Worm (Caenorhabditis elegans) whole organism, L1 larva: ENCODE data around the gene C01G12.3.
A peak's percentile ranks its signal among the peaks of the same experiment; 100 is the strongest.

Experiments used
- blmp-1 ChIP-seq: fragments of 150-350 bp; optimal IDR thresholded peaks from 2 replicates; lab custom pipeline; 2014; ENCODE audit warnings: missing biosample characterization, missing genetic modification characterization
- ceh-82 ChIP-seq, 3 experiments: fragments of 150-350 bp in 1 of 3; sonication (generic microtip) in 2 of 3; optimal IDR thresholded peaks; 2 replicates each; lab custom pipeline; 2014 to 2017; ENCODE audit warnings: missing biosample characterization in 3 of 3, missing genetic modification characterization in 3 of 3
- ceh-90 ChIP-seq: sonication (generic microtip); optimal IDR thresholded peaks from 2 replicates; lab custom pipeline; 2016; ENCODE audit warnings: missing genetic modification characterization, missing compliant biosample characterization
- ces-1 ChIP-seq: fragments of 150-350 bp; optimal IDR thresholded peaks from 2 replicates; lab custom pipeline; 2014; ENCODE audit warnings: missing biosample characterization, missing genetic modification reagents, missing genetic modification characterization
- dpl-1 ChIP-seq, 3 experiments: fragments of 150-350 bp in 2 of 3; sonication (generic microtip) in 1 of 3; optimal IDR thresholded peaks; 2 replicates each; lab custom pipeline; 2014 to 2017; ENCODE audit warnings: missing biosample characterization in 3 of 3, missing genetic modification characterization in 3 of 3, missing genetic modification reagents in 3 of 3
- dsc-1 ChIP-seq: sonication (generic microtip); optimal IDR thresholded peaks from 2 replicates; lab custom pipeline; 2016; ENCODE audit warnings: mild to moderate bottlenecking, missing genetic modification characterization, missing compliant biosample characterization
- efl-1 ChIP-seq, 4 experiments: fragments of 150-350 bp; optimal IDR thresholded peaks in 3 of 4; peaks in 1 of 4; 1 replicate in 1 of 4; 2 replicates in 3 of 4; lab custom pipeline; 2014; ENCODE audit warnings: missing biosample characterization in 2 of 4, missing genetic modification characterization in 2 of 4, missing genetic modification reagents in 2 of 4
- efl-3 ChIP-seq: fragments of 200-800 bp; sonication (Bioruptor generic); optimal IDR thresholded peaks from 2 replicates; lab custom pipeline; 2018; ENCODE audit warnings: mild to moderate bottlenecking, missing genetic modification characterization, missing compliant biosample characterization
- elt-2 ChIP-seq: sonication (generic microtip); optimal IDR thresholded peaks from 2 replicates; lab custom pipeline; 2016; ENCODE audit warnings: missing genetic modification characterization, mild to moderate bottlenecking, inconsistent platforms, missing compliant biosample characterization, missing genetic modification reagents
- ets-5 ChIP-seq: fragments of 200-800 bp; sonication (Bioruptor generic); IDR thresholded peaks from 2 replicates; pipeline ENCODE4 v1.3.6; 2022; ENCODE audit warnings: missing genetic modification characterization, missing compliant biosample characterization
- fkh-8 ChIP-seq: sonication (generic microtip); optimal IDR thresholded peaks from 2 replicates; lab custom pipeline; 2016; ENCODE audit warnings: mild to moderate bottlenecking, missing genetic modification characterization, missing compliant biosample characterization
- fos-1 ChIP-seq: fragments of 150-350 bp; optimal IDR thresholded peaks from 2 replicates; lab custom pipeline; 2014; ENCODE audit warnings: missing biosample characterization, missing genetic modification characterization
- hlh-17 ChIP-seq: fragments of 200-800 bp; sonication (Bioruptor generic); optimal IDR thresholded peaks from 2 replicates; lab custom pipeline; 2018; ENCODE audit warnings: missing genetic modification characterization, mild to moderate bottlenecking, missing compliant biosample characterization, moderate library complexity, borderline replicate concordance
- hpl-2 ChIP-seq: fragments of 150-350 bp; optimal IDR thresholded peaks from 2 replicates; lab custom pipeline; 2014; ENCODE audit warnings: missing biosample characterization, missing genetic modification reagents, missing genetic modification characterization
- lin-14 ChIP-seq: fragments of 200-800 bp; sonication (Bioruptor generic); optimal IDR thresholded peaks from 2 replicates; lab custom pipeline; 2018; ENCODE audit warnings: mild to moderate bottlenecking, missing genetic modification characterization, moderate library complexity, missing compliant biosample characterization
- lin-15B ChIP-seq: fragments of 150-350 bp; sonication (generic microtip); optimal IDR thresholded peaks from 3 replicates; lab custom pipeline; 2014; ENCODE audit warnings: missing biosample characterization, missing genetic modification characterization
- lir-3 ChIP-seq: sonication (generic microtip); optimal IDR thresholded peaks from 2 replicates; lab custom pipeline; 2016; ENCODE audit warnings: mild to moderate bottlenecking, missing genetic modification characterization, moderate library complexity, missing compliant biosample characterization; ENCODE audit not compliant: poor library complexity
- lsy-2 ChIP-seq, 2 experiments: fragments of 150-350 bp; optimal IDR thresholded peaks; 2 replicates each; lab custom pipeline; 2014; ENCODE audit warnings: missing biosample characterization in 2 of 2, missing genetic modification characterization in 2 of 2
- mdl-1 ChIP-seq, 2 experiments: fragments of 150-350 bp; optimal IDR thresholded peaks; 2 replicates each; lab custom pipeline; 2014 to 2017; ENCODE audit warnings: missing biosample characterization in 2 of 2, missing genetic modification characterization in 2 of 2, inconsistent platforms in 1 of 2
- mep-1 ChIP-seq: fragments of 150-350 bp; optimal IDR thresholded peaks from 2 replicates; lab custom pipeline; 2014; ENCODE audit warnings: missing biosample characterization, missing genetic modification characterization
- nhr-28 ChIP-seq: fragments of 150-350 bp; optimal IDR thresholded peaks from 2 replicates; lab custom pipeline; 2014; ENCODE audit warnings: missing biosample characterization, missing genetic modification characterization
- nhr-71 ChIP-seq: sonication (generic microtip); optimal IDR thresholded peaks from 2 replicates; lab custom pipeline; 2016; ENCODE audit warnings: mild to moderate bottlenecking, missing genetic modification characterization, moderate library complexity, missing compliant biosample characterization
- nhr-77 ChIP-seq: fragments of 150-350 bp; optimal IDR thresholded peaks from 2 replicates; lab custom pipeline; 2014; ENCODE audit warnings: missing biosample characterization, missing genetic modification characterization
- nhr-85 ChIP-seq: sonication (generic microtip); peaks from one replicate; lab custom pipeline; 2016; ENCODE audit warnings: missing genetic modification characterization, inconsistent platforms, missing compliant biosample characterization
- pax-3 ChIP-seq: fragments of 200-800 bp; sonication (Bioruptor generic); optimal IDR thresholded peaks from 2 replicates; lab custom pipeline; 2018; ENCODE audit warnings: mild to moderate bottlenecking, missing genetic modification characterization, moderate library complexity, missing compliant biosample characterization
- pqm-1 ChIP-seq: sonication (generic microtip); optimal IDR thresholded peaks from 3 replicates; lab custom pipeline; 2017; ENCODE audit warnings: missing biosample characterization, missing genetic modification characterization
- snu-23 ChIP-seq: sonication (generic microtip); optimal IDR thresholded peaks from 2 replicates; lab custom pipeline; 2016; ENCODE audit warnings: missing genetic modification characterization, missing compliant biosample characterization
- unc-130 ChIP-seq: fragments of 150-350 bp; optimal IDR thresholded peaks from 2 replicates; lab custom pipeline; 2017; ENCODE audit warnings: missing biosample characterization, missing genetic modification characterization, inconsistent platforms
- unc-30 ChIP-seq: sonication (generic microtip); optimal IDR thresholded peaks from 2 replicates; lab custom pipeline; 2017; ENCODE audit warnings: missing biosample characterization, missing genetic modification characterization
- vab-15 ChIP-seq: sonication (generic microtip); optimal IDR thresholded peaks from 2 replicates; lab custom pipeline; 2017; ENCODE audit warnings: missing genotype, mild to moderate bottlenecking, missing genetic modification characterization, missing compliant biosample characterization
- zag-1 ChIP-seq: fragments of 150-350 bp; optimal IDR thresholded peaks from 2 replicates; lab custom pipeline; 2014; ENCODE audit warnings: missing biosample characterization, missing genetic modification characterization
- ztf-11 ChIP-seq, 2 experiments: sonication (generic microtip); optimal IDR thresholded peaks; 2 replicates each; lab custom pipeline; 2016 to 2017; ENCODE audit warnings: missing genetic modification characterization in 2 of 2, missing biosample characterization in 1 of 2, missing compliant biosample characterization in 1 of 2

The C01G12.3 gene

ce11 chrII:14578013-14578412, 4.1 kb downstream of the C01G12.3 start, which contains the start of gene nspb-7:
TSS of gene nspb-7 (plus strand) at chrII:14578313.
- TF ChIP-seq pqm-1 (tag; lab: Kevin White, UChicago) (no peak), hlh-17 (GFP tag; lab: Kevin White, UChicago) (no peak), blmp-1 (tag; lab: Kevin White, UChicago) (no peak), lin-14 (no peak), nhr-28 (tag; lab: Kevin White, UChicago) (no peak), elt-2 (tag; lab: Kevin White, UChicago) (no peak), fos-1 (tag; lab: Kevin White, UChicago) (no peak), unc-130 (tag; lab: Kevin White, UChicago) (no peak), nhr-71 (tag; lab: Kevin White, UChicago) (no peak), zag-1 (no peak)

ce11 chrII:14576429-14576828, 5.7 kb downstream of the C01G12.3 start, which contains the start of gene C01G12.13:
TSS of gene C01G12.13 (plus strand) at chrII:14576729.
- TF ChIP-seq dpl-1 (GFP tag; optimal IDR thresholded peaks at IDR 0.05; lab: Kevin White, UChicago) (no peak), dsc-1 (tag; lab: Kevin White, UChicago) (no peak), hpl-2 (GFP tag; lab: Kevin White, UChicago) (no peak), ces-1 (GFP tag; lab: Kevin White, UChicago) (no peak), efl-3 (GFP tag; lab: Kevin White, UChicago) (no peak), ceh-82 (tag; optimal IDR thresholded peaks at IDR 0.05; lab: Kevin White, UChicago) (no peak), vab-15 (tag; lab: Kevin White, UChicago) (no peak), nhr-28 (tag; lab: Kevin White, UChicago) (no peak), mdl-1 (tag; optimal IDR thresholded peaks at IDR 0.05; lab: Kevin White, UChicago) (no peak), pax-3 (tag; lab: Kevin White, UChicago) (no peak), pqm-1 (tag; lab: Kevin White, UChicago) (no peak), unc-130 (tag; lab: Kevin White, UChicago) (no peak), elt-2 (tag; lab: Kevin White, UChicago) (no peak), ceh-90 (tag; lab: Kevin White, UChicago) (no peak), lin-14 (no peak), lsy-2 (tag; optimal IDR thresholded peaks at IDR 0.05; lab: Kevin White, UChicago) (no peak), lin-15B (tag; lab: Kevin White, UChicago) (no peak), ets-5 (GFP tag; lab: Robert Waterston, UW) (no peak)
- TF ChIP-seq, all 84 proteins: peak for 0

ce11 chrII:14574790-14575189, 7.3 kb downstream of the C01G12.3 start:
- TF ChIP-seq lir-3, result no peak
- no peak for TF ChIP-seq nhr-85 (tag; lab: Kevin White, UChicago)
- TF ChIP-seq snu-23 (GFP tag; lab: Kevin White, UChicago), result no peak
- no peak for TF ChIP-seq fkh-8
- TF ChIP-seq mdl-1 (tag; optimal IDR thresholded peaks at IDR 0.05; lab: Kevin White, UChicago), result no peak

ce11 chrII:14573315-14573714, 8.8 kb downstream of the C01G12.3 start, which contains the start of gene madf-5:
TSS of gene madf-5 (plus strand) at chrII:14573615.
- TF ChIP-seq ztf-11 (tag; optimal IDR thresholded peaks at IDR 0.05; lab: Kevin White, UChicago), result no peak
- TF ChIP-seq, all 84 proteins: peak for 0

ce11 chrII:14570541-14571160, 11.5 kb downstream of the C01G12.3 start:
- TF ChIP-seq efl-1 (optimal IDR thresholded peaks at IDR 0.05; lab: Kevin White, UChicago) (no peak), efl-1 (GFP tag; optimal IDR thresholded peaks at IDR 0.05 in 1 of 2; lab: Kevin White, UChicago) (peak in 1 of 2 experiments; percentile 91), unc-30 (tag; lab: Kevin White, UChicago) (no peak), mep-1 (no peak), ces-1 (GFP tag; lab: Kevin White, UChicago) (no peak), nhr-77 (tag; lab: Kevin White, UChicago) (peak; percentile 71), lsy-2 (tag; optimal IDR thresholded peaks at IDR 0.05; lab: Kevin White, UChicago) (peak in 1 of 2 experiments; percentile 4)
